Worm (Caenorhabditis elegans) whole organism, L3 larva: Measurements from ENCODE around the gene srh-274.

Experiments
- ZK546.5 ChIP-seq: sonication (generic microtip); optimal IDR thresholded peaks from 2 replicates; lab custom pipeline; 2017; ENCODE audit warnings: missing biosample characterization, missing genetic modification characterization
- aly-2 ChIP-seq: fragments of 150-350 bp; optimal IDR thresholded peaks from 2 replicates; lab custom pipeline; 2014; ENCODE audit warnings: missing biosample characterization, missing genetic modification characterization
- fkh-10 ChIP-seq: sonication (generic microtip); optimal IDR thresholded peaks from 2 replicates; lab custom pipeline; 2017; ENCODE audit warnings: missing biosample characterization, missing genetic modification reagents, missing genetic modification characterization
- nfya-1 ChIP-seq: sonication (generic microtip); optimal IDR thresholded peaks from 2 replicates; lab custom pipeline; 2017; ENCODE audit warnings: missing genetic modification characterization, mild to moderate bottlenecking, missing compliant biosample characterization, antibody characterized with exemption, moderate library complexity; ENCODE audit not compliant: insufficient read depth
- ztf-4 ChIP-seq: fragments of 150-350 bp; optimal IDR thresholded peaks from 2 replicates; lab custom pipeline; 2014; ENCODE audit warnings: missing biosample characterization, missing genetic modification characterization

DNA sequence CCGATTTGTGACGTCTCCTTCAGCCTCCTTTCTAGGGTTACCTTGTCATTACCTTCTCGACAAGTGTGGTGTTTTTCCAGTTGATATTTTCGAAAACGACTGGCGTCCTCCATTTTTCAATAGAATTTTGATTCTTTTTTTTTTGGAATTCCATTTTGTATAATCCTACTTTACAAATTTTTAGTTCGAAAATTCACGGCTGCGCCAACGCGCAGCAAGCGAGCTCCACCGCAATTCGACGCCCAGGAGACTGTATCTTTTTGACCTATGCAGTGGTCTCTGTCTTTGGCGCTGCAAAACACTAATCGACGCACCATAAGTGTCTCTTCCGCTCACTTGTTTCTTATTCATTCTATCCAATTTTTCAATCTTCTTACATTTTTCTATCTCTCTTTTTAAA, 8.4 kb downstream of the srh-274 start, which contains the start of gene fbxc-42:
- TF ChIP-seq fkh-10 (GFP tag; lab: Kevin White, UChicago) = no peak
- TF ChIP-seq ztf-4 = no peak
- no peak for TF ChIP-seq ZK546.5
- no peak for TF ChIP-seq nfya-1
- no peak for TF ChIP-seq aly-2
